Worm (Caenorhabditis elegans) whole organism, L3 larva: ENCODE measurements around the gene phf-14.
"Not testable (repeated sequence)": the region's sequence is repeated elsewhere in the genome, so short reads cannot be mapped to it uniquely, and the experiment has no call there.

Source experiments
- R02D3.7 ChIP-seq: fragments of 150-350 bp; optimal IDR thresholded peaks from 2 replicates; lab custom pipeline; 2014; ENCODE audit warnings: missing biosample characterization, missing genetic modification characterization
- ZK546.5 ChIP-seq: sonication (generic microtip); optimal IDR thresholded peaks from 2 replicates; lab custom pipeline; 2017; ENCODE audit warnings: missing biosample characterization, missing genetic modification characterization
- aly-2 ChIP-seq: fragments of 150-350 bp; optimal IDR thresholded peaks from 2 replicates; lab custom pipeline; 2014; ENCODE audit warnings: missing biosample characterization, missing genetic modification characterization
- ceh-16 ChIP-seq: sonication (generic microtip); optimal IDR thresholded peaks from 2 replicates; lab custom pipeline; 2017; ENCODE audit warnings: missing biosample characterization, missing genetic modification characterization
- ceh-28 ChIP-seq: fragments of 150-350 bp; optimal IDR thresholded peaks from 2 replicates; lab custom pipeline; 2014; ENCODE audit warnings: missing biosample characterization, missing genetic modification reagents, missing genetic modification characterization
- ceh-9 ChIP-seq: sonication (generic microtip); optimal IDR thresholded peaks from 2 replicates; lab custom pipeline; 2018; ENCODE audit warnings: missing biosample characterization, missing genetic modification characterization
- daf-12 ChIP-seq: fragments of 150-350 bp; optimal IDR thresholded peaks from 2 replicates; lab custom pipeline; 2014; ENCODE audit warnings: missing biosample characterization, missing genetic modification reagents, missing genetic modification characterization
- egl-27 ChIP-seq: sonication (generic microtip); optimal IDR thresholded peaks from 4 replicates; lab custom pipeline; 2017; ENCODE audit warnings: missing biosample characterization, missing genetic modification reagents, missing genetic modification characterization
- egl-5 ChIP-seq: fragments of 150-350 bp; optimal IDR thresholded peaks from 2 replicates; lab custom pipeline; 2017; ENCODE audit warnings: missing biosample characterization, missing genetic modification reagents, missing genetic modification characterization, inconsistent platforms
- elt-1 ChIP-seq: fragments of 150-350 bp; optimal IDR thresholded peaks from 2 replicates; lab custom pipeline; 2014; ENCODE audit warnings: missing biosample characterization, missing genetic modification characterization
- elt-3 ChIP-seq, 3 experiments: fragments of 150-350 bp in 1 of 3; sonication (generic microtip) in 2 of 3; optimal IDR thresholded peaks; 2 replicates in 2 of 3; 4 replicates in 1 of 3; lab custom pipeline; 2014 to 2017; ENCODE audit warnings: missing biosample characterization in 3 of 3, missing genetic modification characterization in 3 of 3
- eor-1 ChIP-seq, 2 experiments: fragments of 150-350 bp; optimal IDR thresholded peaks; 2 replicates each; lab custom pipeline; 2014 to 2018; ENCODE audit warnings: missing biosample characterization in 2 of 2, missing genetic modification characterization in 2 of 2
- fkh-10 ChIP-seq: sonication (generic microtip); optimal IDR thresholded peaks from 2 replicates; lab custom pipeline; 2017; ENCODE audit warnings: missing biosample characterization, missing genetic modification reagents, missing genetic modification characterization
- jun-1 ChIP-seq: fragments of 150-350 bp; optimal IDR thresholded peaks from 2 replicates; lab custom pipeline; 2014; ENCODE audit warnings: missing biosample characterization, missing genetic modification reagents, missing genetic modification characterization
- lin-39 ChIP-seq: fragments of 150-350 bp; optimal IDR thresholded peaks from 2 replicates; lab custom pipeline; 2018; ENCODE audit warnings: missing biosample characterization, missing genetic modification reagents, missing genetic modification characterization
- lsy-12 ChIP-seq: sonication (generic microtip); optimal IDR thresholded peaks from 2 replicates; lab custom pipeline; 2016; ENCODE audit warnings: mild to moderate bottlenecking, missing genetic modification characterization, missing compliant biosample characterization
- mdl-1 ChIP-seq: fragments of 150-350 bp; optimal IDR thresholded peaks from 2 replicates; lab custom pipeline; 2014; ENCODE audit warnings: missing biosample characterization, missing genetic modification characterization
- mml-1 ChIP-seq: fragments of 150-350 bp; sonication (generic microtip); optimal IDR thresholded peaks from 3 replicates; lab custom pipeline; 2014; ENCODE audit warnings: missing biosample characterization, missing genetic modification characterization
- nfya-1 ChIP-seq: sonication (generic microtip); optimal IDR thresholded peaks from 2 replicates; lab custom pipeline; 2017; ENCODE audit warnings: missing genetic modification characterization, mild to moderate bottlenecking, missing compliant biosample characterization, antibody characterized with exemption, moderate library complexity; ENCODE audit not compliant: insufficient read depth
- nhr-11 ChIP-seq: fragments of 150-350 bp; optimal IDR thresholded peaks from 2 replicates; lab custom pipeline; 2014; ENCODE audit warnings: missing biosample characterization, missing genetic modification characterization
- nhr-23 ChIP-seq: fragments of 150-350 bp; optimal IDR thresholded peaks from 2 replicates; lab custom pipeline; 2014; ENCODE audit warnings: missing biosample characterization, missing genetic modification reagents, missing genetic modification characterization
- nhr-25 ChIP-seq: sonication (generic microtip); optimal IDR thresholded peaks from 2 replicates; lab custom pipeline; 2017; ENCODE audit warnings: missing biosample characterization, missing genetic modification characterization
- nhr-28 ChIP-seq: fragments of 150-350 bp; optimal IDR thresholded peaks from 2 replicates; lab custom pipeline; 2014; ENCODE audit warnings: missing biosample characterization, missing genetic modification characterization
- nhr-67 ChIP-seq: fragments of 150-350 bp; optimal IDR thresholded peaks from 2 replicates; lab custom pipeline; 2014; ENCODE audit warnings: missing biosample characterization, missing genetic modification characterization
- nhr-76 ChIP-seq: fragments of 150-350 bp; sonication (generic microtip); optimal IDR thresholded peaks from 5 replicates; lab custom pipeline; 2014; ENCODE audit warnings: missing biosample characterization, missing genetic modification characterization
- pha-4 ChIP-seq: fragments of 150-350 bp; optimal IDR thresholded peaks from 2 replicates; lab custom pipeline; 2014; ENCODE audit warnings: missing biosample characterization, missing genetic modification reagents, missing genetic modification characterization
- pqm-1 ChIP-seq: fragments of 150-350 bp; optimal IDR thresholded peaks from 2 replicates; lab custom pipeline; 2017; ENCODE audit warnings: missing biosample characterization, missing genetic modification characterization, inconsistent platforms
- skn-1 ChIP-seq: fragments of 150-350 bp; optimal IDR thresholded peaks from 2 replicates; lab custom pipeline; 2014; ENCODE audit warnings: missing biosample characterization, missing genetic modification characterization
- snpc-4 ChIP-seq: fragments of 150-350 bp; optimal IDR thresholded peaks from 2 replicates; lab custom pipeline; 2014; ENCODE audit warnings: missing biosample characterization, missing genetic modification characterization
- tbx-2 ChIP-seq: sonication (generic microtip); optimal IDR thresholded peaks from 2 replicates; lab custom pipeline; 2016; ENCODE audit warnings: mild to moderate bottlenecking, missing genetic modification characterization, missing compliant biosample characterization
- unc-39 ChIP-seq: sonication (generic microtip); optimal IDR thresholded peaks from 4 replicates; lab custom pipeline; 2017; ENCODE audit warnings: missing biosample characterization, missing genetic modification characterization
- unc-62 ChIP-seq: fragments of 150-350 bp; sonication (generic microtip); optimal IDR thresholded peaks from 4 replicates; lab custom pipeline; 2014; ENCODE audit warnings: missing biosample characterization, missing genetic modification reagents, missing genetic modification characterization
- zag-1 ChIP-seq: fragments of 150-350 bp; optimal IDR thresholded peaks from 2 replicates; lab custom pipeline; 2014; ENCODE audit warnings: missing biosample characterization, missing genetic modification characterization
- ztf-4 ChIP-seq: fragments of 150-350 bp; optimal IDR thresholded peaks from 2 replicates; lab custom pipeline; 2014; ENCODE audit warnings: missing biosample characterization, missing genetic modification characterization

Gene phf-14

ce11 chrV:17899503-17899902 is 28.3 kb downstream of the phf-14 start, which contains the start of gene fbxa-157:
Gene fbxa-157 (plus strand): TSS chrV:17899803.
- no peak for TF ChIP-seq ceh-16 (tag; lab: Kevin White, UChicago)
- TF ChIP-seq fkh-10 (GFP tag; lab: Kevin White, UChicago) = no peak
- no peak for TF ChIP-seq zag-1 (tag; lab: Kevin White, UChicago)
- TF ChIP-seq lin-39 = no peak
- TF ChIP-seq nhr-25 (tag; lab: Kevin White, UChicago) = no peak
- no peak for TF ChIP-seq mdl-1
- no peak for TF ChIP-seq ztf-4 (tag; lab: Kevin White, UChicago)
- TF ChIP-seq jun-1 (tag; lab: Kevin White, UChicago) = no peak
- TF ChIP-seq egl-5 (tag; lab: Kevin White, UChicago) = no peak
- TF ChIP-seq nhr-67 (tag; lab: Kevin White, UChicago) = no peak
- TF ChIP-seq daf-12 (tag; lab: Kevin White, UChicago) = no peak
- TF ChIP-seq unc-39 (tag; lab: Kevin White, UChicago) = no peak
- TF ChIP-seq egl-27 (tag; lab: Kevin White, UChicago) = no peak
- no peak for TF ChIP-seq mml-1 (tag; lab: Kevin White, UChicago)
- TF ChIP-seq nhr-23 (tag; lab: Kevin White, UChicago) = no peak
- no peak for TF ChIP-seq ceh-9
- no peak for TF ChIP-seq aly-2 (tag; lab: Kevin White, UChicago)
- TF ChIP-seq nhr-28 = no peak

- not testable (repeated sequence) for TF ChIP-seq egl-5 (tag; lab: Kevin White, UChicago); unc-62 (GFP tag; lab: Kevin White, UChicago); ztf-4 (tag; lab: Kevin White, UChicago)
Measured at ce11 chrV:17903829-17904228, 32.6 kb downstream of the phf-14 start, which contains the start of gene C06H5.14. Gene C06H5.14 (plus strand): TSS chrV:17904129.

ce11 chrV:17905765-17906164 is 34.6 kb downstream of the phf-14 start:
- no peak for TF ChIP-seq nhr-67 (tag; lab: Kevin White, UChicago)
- TF ChIP-seq ceh-28 = peak; percentile 66
- no peak for TF ChIP-seq eor-1 (tag; optimal IDR thresholded peaks at IDR 0.05; lab: Kevin White, UChicago)
- TF ChIP-seq mml-1 (tag; lab: Kevin White, UChicago) = no peak
- no peak for TF ChIP-seq pqm-1
- no peak for TF ChIP-seq lin-39
- TF ChIP-seq nhr-23 (tag; lab: Kevin White, UChicago) = peak; percentile 50
- no peak for TF ChIP-seq tbx-2
- no peak for TF ChIP-seq ceh-9
- TF ChIP-seq skn-1 (tag; lab: Kevin White, UChicago) = no peak
- no peak for TF ChIP-seq daf-12 (tag; lab: Kevin White, UChicago)
- no peak for TF ChIP-seq ZK546.5 (tag; lab: Kevin White, UChicago)
- no peak for TF ChIP-seq nfya-1 (tag; lab: Kevin White, UChicago)
- TF ChIP-seq ztf-4 (tag; lab: Kevin White, UChicago) = no peak
- TF ChIP-seq snpc-4 (tag; lab: Kevin White, UChicago) = no peak
- no peak for TF ChIP-seq nhr-11 (tag; lab: Kevin White, UChicago)
- TF ChIP-seq nhr-25 (tag; lab: Kevin White, UChicago) = peak; percentile 56
- TF ChIP-seq pha-4 = no peak
- TF ChIP-seq, all 47 proteins: peak for 3

ce11 chrV:17910019-17910418 is 38.8 kb downstream of the phf-14 start, which contains the start of gene dcar-1:
Gene dcar-1 (plus strand): TSS chrV:17910319.
- TF ChIP-seq ceh-16 (tag; lab: Kevin White, UChicago) = no peak
- TF ChIP-seq ceh-28 = no peak
- TF ChIP-seq daf-12 (tag; lab: Kevin White, UChicago) = no peak
- no peak for TF ChIP-seq lsy-12 (tag; lab: Kevin White, UChicago)
- no peak for TF ChIP-seq elt-1 (tag; lab: Kevin White, UChicago)
- TF ChIP-seq nhr-23 (tag; lab: Kevin White, UChicago) = no peak
- no peak for TF ChIP-seq elt-3 (tag; optimal IDR thresholded peaks at IDR 0.05; lab: Kevin White, UChicago)
- no peak for TF ChIP-seq zag-1 (tag; lab: Kevin White, UChicago)
- TF ChIP-seq R02D3.7 (tag; lab: Kevin White, UChicago) = no peak
- TF ChIP-seq nhr-76 (tag; lab: Kevin White, UChicago) = no peak

- no peak for TF ChIP-seq tbx-2
- no peak for TF ChIP-seq snpc-4 (tag; lab: Kevin White, UChicago)
- TF ChIP-seq ZK546.5 (tag; lab: Kevin White, UChicago) = no peak
- TF ChIP-seq, all 47 proteins: peak for 0
Measured at ce11 chrV:17918726-17919125, 47.5 kb downstream of the phf-14 start, which contains the start of gene C06H5.8. Gene C06H5.8 (plus strand): TSS chrV:17919026.
